Worm (Caenorhabditis elegans): Measurements from ENCODE around the gene nas-12.

- TF ChIP-seq sea-2 (GFP tag; IDR thresholded peaks at IDR 0.05): no peak
- no peak for TF ChIP-seq lag-1 (GFP tag; IDR thresholded peaks at IDR 0.05)
- TF ChIP-seq B0261.1 (tag; optimal IDR thresholded peaks at IDR 0.05): no peak
These were observed 29.2 kb downstream of the nas-12 start for ce11 chrIV:10252886-10253639.

All from whole organism, young adult.